Worm (Caenorhabditis elegans) whole organism, L3 larva: ENCODE measurements around the gene Y57G11C.43.

Experiments
- elt-1 ChIP-seq: fragments of 150-350 bp; optimal IDR thresholded peaks from 2 replicates; lab custom pipeline; 2014; ENCODE audit warnings: missing biosample characterization, missing genetic modification characterization
- nhr-12 ChIP-seq: fragments of 150-350 bp; optimal IDR thresholded peaks from 2 replicates; lab custom pipeline; 2014; ENCODE audit warnings: missing biosample characterization, missing genetic modification characterization
- pqm-1 ChIP-seq: fragments of 150-350 bp; optimal IDR thresholded peaks from 2 replicates; lab custom pipeline; 2017; ENCODE audit warnings: missing biosample characterization, missing genetic modification characterization, inconsistent platforms

DNA sequence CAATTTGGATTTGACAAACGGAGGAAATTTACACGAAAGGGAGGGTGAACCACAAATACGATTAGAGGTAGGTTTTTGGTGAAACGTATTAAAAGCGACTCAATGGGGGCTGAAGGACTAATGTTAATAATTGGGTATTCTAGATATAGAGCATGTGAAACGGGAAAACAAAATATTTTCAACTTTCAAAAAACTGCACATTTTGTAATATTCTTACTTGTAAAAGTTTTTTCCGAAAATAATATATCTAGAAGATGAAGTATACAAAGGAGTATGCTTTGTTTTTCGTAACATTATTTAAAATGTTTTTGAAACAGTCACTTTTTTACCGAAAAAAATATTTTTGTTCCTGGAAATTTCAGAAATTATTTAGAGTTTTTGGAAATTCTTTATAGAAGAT is 27.3 kb upstream of the Y57G11C.43 start:
- TF ChIP-seq pqm-1 (tag; lab: Kevin White, UChicago) (no peak), elt-1 (tag; lab: Kevin White, UChicago) (no peak), nhr-12 (tag; lab: Kevin White, UChicago) (no peak)
